Fruit fly (Drosophila melanogaster): ENCODE data around the gene aurB.

The aurB gene

dm6 chr2L:10850320-10850990 is 7.4 kb downstream of the aurB start, which contains the start of gene porin (continued):
- TF ChIP-seq sug (tag; optimal IDR thresholded peaks at IDR 0.05) = peak; percentile 24
- no peak for TF ChIP-seq dmrt99B (tag; optimal IDR thresholded peaks at IDR 0.05)
- no peak for TF ChIP-seq CG7372 (GFP tag; IDR thresholded peaks at IDR 0.05)
- no peak for TF ChIP-seq wor (GFP tag; IDR thresholded peaks at IDR 0.05)
- TF ChIP-seq CG8359 (GFP tag; optimal IDR thresholded peaks at IDR 0.05; ENCODE audit: borderline replicate concordance) = no peak
- peak; percentile 98 for TF ChIP-seq bigmax (GFP tag; optimal IDR thresholded peaks at IDR 0.05)
- TF ChIP-seq CG14965 (GFP tag; optimal IDR thresholded peaks at IDR 0.05; ENCODE audit: borderline replicate concordance) = no peak
- TF ChIP-seq Xrp1 (GFP tag; IDR thresholded peaks at IDR 0.05) = no peak
- no peak for TF ChIP-seq CG17802 (tag; optimal IDR thresholded peaks at IDR 0.05)
- no peak for TF ChIP-seq CG15696 (tag; optimal IDR thresholded peaks at IDR 0.05)
- TF ChIP-seq Kr (GFP tag; optimal IDR thresholded peaks at IDR 0.05) = no peak
- TF ChIP-seq CG11504 (tag; optimal IDR thresholded peaks at IDR 0.05) = peak; percentile 38
- TF ChIP-seq cad (GFP tag; optimal IDR thresholded peaks at IDR 0.05) = no peak
- TF ChIP-seq CG32767 (GFP tag; IDR thresholded peaks at IDR 0.05) = no peak
- no peak for TF ChIP-seq psq (GFP tag; optimal IDR thresholded peaks at IDR 0.05)
- no peak for TF ChIP-seq CG17359 (tag; optimal IDR thresholded peaks at IDR 0.05)
- TF ChIP-seq CG42726 (GFP tag; IDR thresholded peaks at IDR 0.05; ENCODE audit: partially characterized antibody) = no peak; the same call in 1 of the 2 replicates
- TF ChIP-seq Abd-B (GFP tag; optimal IDR thresholded peaks at IDR 0.05) = no peak
- TF ChIP-seq hkb (optimal IDR thresholded peaks at IDR 0.05) = no peak
- TF ChIP-seq hkb (GFP tag; IDR thresholded peaks at IDR 0.05) = no peak
- TF ChIP-seq mld (GFP tag; IDR thresholded peaks at IDR 0.05; ENCODE audit: partially characterized antibody) = no peak; the same call in 2 of the 3 replicates
- TF ChIP-seq Usf (GFP tag; optimal IDR thresholded peaks at IDR 0.05) = no peak
- no peak for TF ChIP-seq Nf-YC (tag; optimal IDR thresholded peaks at IDR 0.05)
- TF ChIP-seq CG4282 (GFP tag; optimal IDR thresholded peaks at IDR 0.05) = no peak
- no peak for TF ChIP-seq gce (GFP tag; IDR thresholded peaks at IDR 0.05)
- TF ChIP-seq da (GFP tag; optimal IDR thresholded peaks at IDR 0.05) = no peak
- no peak for TF ChIP-seq dan (GFP tag; IDR thresholded peaks at IDR 0.05)
- TF ChIP-seq Ets65A (GFP tag) = no peak
- TF ChIP-seq CG1832 (GFP tag; optimal IDR thresholded peaks at IDR 0.05) = no peak
- TF ChIP-seq ranshi (GFP tag; IDR thresholded peaks at IDR 0.05) = no peak
- TF ChIP-seq CG3065 (GFP tag; optimal IDR thresholded peaks at IDR 0.05) = no peak
- no peak for TF ChIP-seq gcm (GFP tag; optimal IDR thresholded peaks at IDR 0.05)
- TF ChIP-seq HLH4C (GFP tag; IDR thresholded peaks at IDR 0.05; ENCODE audit: partially characterized antibody) = no peak
- TF ChIP-seq CG13775 (GFP tag; optimal IDR thresholded peaks at IDR 0.05) = no peak
- TF ChIP-seq cato (GFP tag; optimal IDR thresholded peaks at IDR 0.05; ENCODE audit: borderline replicate concordance) = no peak
- no peak for TF ChIP-seq Mes4 (GFP tag; optimal IDR thresholded peaks at IDR 0.05)
- TF ChIP-seq CG17328 (GFP tag; IDR thresholded peaks at IDR 0.05) = no peak
- TF ChIP-seq Atf-2 (GFP tag; optimal IDR thresholded peaks at IDR 0.05) = no peak
- TF ChIP-seq CG12744 (GFP tag; optimal IDR thresholded peaks at IDR 0.05) = no peak
- no peak for TF ChIP-seq CG2120 (GFP tag; optimal IDR thresholded peaks at IDR 0.05)
- no peak for TF ChIP-seq GATAe (GFP tag; conservative IDR thresholded peaks at IDR 0.05)
- TF ChIP-seq Elba2 (GFP tag; optimal IDR thresholded peaks at IDR 0.05) = peak; percentile 30
- peak; percentile 8 for TF ChIP-seq lilli (GFP tag; optimal IDR thresholded peaks at IDR 0.05)
- no peak for TF ChIP-seq HmgD (GFP tag; optimal IDR thresholded peaks at IDR 0.05)
- no peak for TF ChIP-seq CG7357 (GFP tag; IDR thresholded peaks at IDR 0.05)
- no peak for TF ChIP-seq Poxn (GFP tag; IDR thresholded peaks at IDR 0.05)
- no peak for TF ChIP-seq Chrac-16 (GFP tag; optimal IDR thresholded peaks at IDR 0.05)
- no peak for TF ChIP-seq CG1602 (GFP tag; optimal IDR thresholded peaks at IDR 0.05)
- no peak for TF ChIP-seq CkIIα-i1 (GFP tag; IDR thresholded peaks at IDR 0.05)
- TF ChIP-seq HLHmδ (GFP tag; optimal IDR thresholded peaks at IDR 0.05) = no peak
- peak; percentile 81 for TF ChIP-seq CG15514 (GFP tag; optimal IDR thresholded peaks at IDR 0.05)
